Fruit fly (Drosophila melanogaster): Measurements from ENCODE around the gene CG17294.

The CG17294 gene

DNA sequence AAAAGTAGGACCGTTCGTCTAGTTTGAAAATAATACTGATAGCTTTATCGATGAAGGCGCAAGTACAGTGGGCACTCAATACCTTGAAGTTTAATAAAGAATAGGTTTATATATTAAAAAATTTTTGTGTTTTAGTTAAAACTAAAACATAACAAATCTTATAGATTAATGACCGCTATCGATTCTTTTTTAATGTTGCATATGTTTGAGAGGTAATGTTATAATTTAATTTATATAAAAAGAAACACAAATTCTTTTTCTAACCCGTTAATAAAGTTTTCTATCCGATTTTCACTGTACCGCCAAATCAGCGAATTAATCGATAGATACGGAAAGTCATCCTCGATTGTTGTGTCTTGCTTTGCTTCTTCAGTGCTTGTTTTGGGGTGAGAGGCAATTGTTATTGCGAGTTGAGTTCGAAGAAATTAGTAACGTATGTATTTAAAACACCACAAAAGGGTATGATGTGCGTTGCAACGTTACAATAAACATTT lies 7.3 kb downstream of the CG17294 start, which contains the start of the genes Dad1 and CG13384 (continued):
- TF ChIP-seq ase (GFP tag; IDR thresholded peaks at IDR 0.05) (peak; percentile 76; the same call in 2 of the 3 replicates), vfl (GFP tag; optimal IDR thresholded peaks at IDR 0.05) (peak; percentile 61), HLH4C (GFP tag; IDR thresholded peaks at IDR 0.05; ENCODE audit: partially characterized antibody) (no peak), CG18011 (GFP tag; optimal IDR thresholded peaks at IDR 0.05) (peak; percentile 78), CG10267 (tag; optimal IDR thresholded peaks at IDR 0.05) (peak; percentile 92), CG4730 (GFP tag; IDR thresholded peaks at IDR 0.05) (peak; percentile 91), CG12071 (GFP tag; optimal IDR thresholded peaks at IDR 0.05) (peak; percentile 10), gsb (GFP tag; IDR thresholded peaks at IDR 0.05) (peak; percentile 78), CHES-1-like (GFP tag; optimal IDR thresholded peaks at IDR 0.05) (peak; percentile 54), CG32532 (GFP tag; IDR thresholded peaks at IDR 0.05) (peak; percentile 96), so (GFP tag; IDR thresholded peaks at IDR 0.05) (peak; percentile 78; the same call in 2 of the 3 replicates)

DNA sequence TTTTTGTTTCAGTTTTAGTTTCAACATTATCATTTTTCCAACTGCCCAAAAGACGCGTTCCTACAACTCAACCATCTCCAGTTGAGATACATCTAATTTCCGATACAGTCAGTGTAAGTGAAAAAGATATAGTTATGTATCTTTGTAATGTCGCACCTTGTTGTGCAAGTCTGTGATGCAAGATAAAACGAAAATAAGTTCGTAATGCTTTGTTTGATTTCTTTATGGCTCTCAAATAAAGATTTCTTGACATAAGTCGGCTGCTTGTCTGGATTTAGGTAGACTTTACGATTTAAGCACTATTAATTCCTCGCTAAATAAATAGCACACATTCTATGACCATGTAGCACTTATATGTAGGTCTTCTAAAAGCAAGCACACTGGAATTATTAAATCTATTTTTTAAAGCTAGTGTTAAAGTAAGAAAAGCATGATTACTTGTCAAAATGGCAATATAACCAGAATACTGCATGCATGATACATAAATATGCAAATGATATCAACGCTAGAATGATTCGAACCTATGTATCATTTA lies 8.2 kb downstream of the CG17294 start:
- TF ChIP-seq CG4360 (GFP tag; IDR thresholded peaks at IDR 0.05), result no peak
- TF ChIP-seq Awh (GFP tag; IDR thresholded peaks at IDR 0.05), result no peak
- TF ChIP-seq h (optimal IDR thresholded peaks at IDR 0.05), result no peak
- no peak for TF ChIP-seq Hr3 (GFP tag; optimal IDR thresholded peaks at IDR 0.05)
- peak; percentile 32 for TF ChIP-seq CG13296 (GFP tag; optimal IDR thresholded peaks at IDR 0.05)
- TF ChIP-seq HmgZ (tag; optimal IDR thresholded peaks at IDR 0.05), result no peak
- peak; percentile 81 for TF ChIP-seq sens (GFP tag)
- peak in 1 of 2 experiments; percentile 79 for TF ChIP-seq Pdp1 (GFP tag; optimal IDR thresholded peaks at IDR 0.05)
- TF ChIP-seq CG12744 (GFP tag; optimal IDR thresholded peaks at IDR 0.05), result no peak
- TF ChIP-seq CG2116 (GFP tag; optimal IDR thresholded peaks at IDR 0.05), result no peak
- no peak for TF ChIP-seq CG14860 (GFP tag; IDR thresholded peaks at IDR 0.05; ENCODE audit: partially characterized antibody)
- TF ChIP-seq CG17385 (GFP tag; optimal IDR thresholded peaks at IDR 0.05), result peak; percentile 7
- TF ChIP-seq chif (GFP tag; optimal IDR thresholded peaks at IDR 0.05), result no peak
- TF ChIP-seq Ptx1 (GFP tag; IDR thresholded peaks at IDR 0.05), result no peak
- no peak for TF ChIP-seq CG10565 (GFP tag; optimal IDR thresholded peaks at IDR 0.05)
- peak; percentile 5 for TF ChIP-seq CG1603 (tag; optimal IDR thresholded peaks at IDR 0.05)
- TF ChIP-seq CG12071 (GFP tag; optimal IDR thresholded peaks at IDR 0.05), result peak; percentile 19
- peak; percentile 38 for TF ChIP-seq Asciz (GFP tag; optimal IDR thresholded peaks at IDR 0.05)
- TF ChIP-seq ATbp (GFP tag; optimal IDR thresholded peaks at IDR 0.05), result peak; percentile 35
- no peak for TF ChIP-seq CG7928 (GFP tag; optimal IDR thresholded peaks at IDR 0.05)
- no peak for TF ChIP-seq CG12219 (GFP tag; optimal IDR thresholded peaks at IDR 0.05)

DNA sequence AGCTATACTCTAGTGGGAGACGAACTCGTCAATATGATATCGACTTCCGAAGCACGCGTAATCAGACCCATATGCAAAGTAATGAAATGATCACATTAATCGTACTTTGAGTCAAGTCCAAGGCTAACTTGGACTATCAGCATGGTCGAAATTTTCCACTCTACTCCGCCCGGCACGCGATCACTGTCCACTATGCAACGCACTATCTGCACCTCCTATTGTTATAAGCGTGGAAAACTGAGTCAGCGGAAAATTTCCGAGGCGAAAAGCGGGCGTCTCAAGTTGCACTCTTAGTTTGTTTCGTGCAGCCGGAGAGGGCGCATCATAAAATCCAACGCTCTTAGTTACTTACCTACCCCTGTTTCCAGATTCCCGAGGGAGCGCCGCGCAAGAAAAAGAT lies 9.0 kb downstream of the CG17294 start:
- no peak for TF ChIP-seq lov (optimal IDR thresholded peaks at IDR 0.05)
- TF ChIP-seq lov (GFP tag; IDR thresholded peaks at IDR 0.05), result 0 out of 3 replicates have a peak, but pooled peaks have one; percentile 30
- TF ChIP-seq toy (GFP tag; IDR thresholded peaks at IDR 0.05), result no peak

dm6 chr2L:8389231-8389630 lies 12.4 kb downstream of the CG17294 start, which contains the start of gene CG42819:
CG42819 (minus strand) TSS chr2L:8389331.
- TF ChIP-seq CG10979 (tag; optimal IDR thresholded peaks at IDR 0.05) (no peak), kni (GFP tag; optimal IDR thresholded peaks at IDR 0.05) (peak; percentile 21)
